Worm (Caenorhabditis elegans): ENCODE measurements around the gene clp-1.

DNA sequence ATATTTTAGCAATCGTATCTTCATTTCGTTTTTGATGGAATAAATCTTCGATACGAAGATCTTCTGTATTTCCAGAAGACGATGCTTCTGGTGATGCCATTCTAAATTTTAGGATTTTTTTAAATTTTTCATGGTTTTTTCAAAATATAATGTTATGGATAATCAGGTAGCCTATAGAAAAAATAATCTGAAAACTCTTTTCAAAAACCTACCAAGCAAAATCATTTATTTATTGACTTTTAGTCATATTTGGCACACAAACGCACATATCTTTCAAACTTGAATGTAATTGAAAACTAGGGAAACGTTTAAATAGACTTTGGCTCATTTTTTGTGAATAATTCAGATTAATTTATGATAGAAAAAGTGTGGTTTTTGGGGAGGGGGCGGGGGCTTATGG, 36.7 kb downstream of the clp-1 start, which contains the start of gene F44B9.5:
- TF ChIP-seq nhr-12 (tag; optimal IDR thresholded peaks at IDR 0.05) (no peak), unc-62 (GFP tag; optimal IDR thresholded peaks at IDR 0.05) (no peak), peb-1 (tag; optimal IDR thresholded peaks at IDR 0.05) (no peak), aly-2 (tag; optimal IDR thresholded peaks at IDR 0.05) (no peak), sma-9 (GFP tag; optimal IDR thresholded peaks at IDR 0.05) (no peak), sma-9 (tag; optimal IDR thresholded peaks at IDR 0.05) (no peak), unc-39 (tag; optimal IDR thresholded peaks at IDR 0.05) (no peak), blmp-1 (tag; optimal IDR thresholded peaks at IDR 0.05; ENCODE audit: insufficient read depth) (no peak), skn-1 (tag; optimal IDR thresholded peaks at IDR 0.05) (no peak), zag-1 (tag; optimal IDR thresholded peaks at IDR 0.05) (no peak), R02D3.7 (tag; optimal IDR thresholded peaks at IDR 0.05) (no peak), snpc-4 (tag; optimal IDR thresholded peaks at IDR 0.05) (no peak)
